Worm (Caenorhabditis elegans): ENCODE measurements around the gene fbxb-44.
A peak's percentile ranks its signal among the peaks of the same experiment; 100 is the strongest.

fbxb-44 gene

ce11 chrII:1538589-1538988, at the start of gene fbxb-44:
fbxb-44 (plus strand) TSS chrII:1538889.
- no peak for TF ChIP-seq madf-6 (GFP tag; IDR thresholded peaks at IDR 0.05)
- TF ChIP-seq F57A8.1 (GFP tag; optimal IDR thresholded peaks at IDR 0.05), result no peak
- TF ChIP-seq C17E4.6 (GFP tag; IDR thresholded peaks at IDR 0.05), result no peak
- TF ChIP-seq ztf-25 (GFP tag; IDR thresholded peaks at IDR 0.05), result no peak
- no peak for TF ChIP-seq attf-6 (GFP tag; IDR thresholded peaks at IDR 0.05)
- no peak for TF ChIP-seq nfya-2 (GFP tag; IDR thresholded peaks at IDR 0.05)
- no peak for TF ChIP-seq ets-4 (GFP tag; optimal IDR thresholded peaks at IDR 0.05)
- no peak for TF ChIP-seq B0019.2 (GFP tag; conservative IDR thresholded peaks at IDR 0.05)
- no peak for TF ChIP-seq pha-4 (tag; optimal IDR thresholded peaks at IDR 0.05)
- no peak for TF ChIP-seq sdz-38 (tag; optimal IDR thresholded peaks at IDR 0.05)

- TF ChIP-seq mel-28 (tag; optimal IDR thresholded peaks at IDR 0.05; ENCODE audit: borderline replicate concordance) (no peak), nhr-179 (tag; optimal IDR thresholded peaks at IDR 0.05) (no peak), sdz-38 (tag; optimal IDR thresholded peaks at IDR 0.05) (no peak), efl-1 (GFP tag; optimal IDR thresholded peaks at IDR 0.05) (no peak), repo-1 (tag; optimal IDR thresholded peaks at IDR 0.05) (no peak), lir-1 (GFP tag; conservative IDR thresholded peaks at IDR 0.05) (no peak), hmg-20 (GFP tag; IDR thresholded peaks at IDR 0.05) (no peak), madf-8 (GFP tag; conservative IDR thresholded peaks at IDR 0.05) (no peak), cebp-2 (GFP tag; IDR thresholded peaks at IDR 0.05) (no peak), F23B12.7 (tag; optimal IDR thresholded peaks at IDR 0.05; ENCODE audit: insufficient read depth) (no peak), unc-130 (GFP tag; optimal IDR thresholded peaks at IDR 0.05) (no peak), die-1 (tag; optimal IDR thresholded peaks at IDR 0.05) (no peak), atf-7 (tag; optimal IDR thresholded peaks at IDR 0.05) (no peak)
Measured at ce11 chrII:1490813-1491212, 47.9 kb upstream of the fbxb-44 start.

- TF ChIP-seq lag-1 (GFP tag; IDR thresholded peaks at IDR 0.05) (no peak), lin-54 (GFP tag; optimal IDR thresholded peaks at IDR 0.05) (no peak), hsf-1 (GFP tag; IDR thresholded peaks at IDR 0.05) (no peak), die-1 (tag; optimal IDR thresholded peaks at IDR 0.05) (no peak), gei-17 (GFP tag; optimal IDR thresholded peaks at IDR 0.05) (no peak), lsy-27 (tag; optimal IDR thresholded peaks at IDR 0.05; ENCODE audit: borderline replicate concordance, insufficient read depth) (no peak), dpl-1 (GFP tag; optimal IDR thresholded peaks at IDR 0.05) (no peak), F37B4.10 (GFP tag; IDR thresholded peaks at IDR 0.05) (no peak), lir-1 (GFP tag; conservative IDR thresholded peaks at IDR 0.05) (no peak), ztf-25 (GFP tag; IDR thresholded peaks at IDR 0.05) (no peak), unc-130 (GFP tag; optimal IDR thresholded peaks at IDR 0.05) (no peak), sdz-38 (tag; optimal IDR thresholded peaks at IDR 0.05) (no peak), tbx-9 (tag; optimal IDR thresholded peaks at IDR 0.05; ENCODE audit: borderline replicate concordance) (no peak), nhr-120 (GFP tag; IDR thresholded peaks at IDR 0.05) (no peak), Y53F4B.3 (GFP tag; IDR thresholded peaks at IDR 0.05) (no peak), ceh-100 (GFP tag; IDR thresholded peaks at IDR 0.05) (no peak), zfh-2 (GFP tag; conservative IDR thresholded peaks at IDR 0.05) (no peak), B0261.1 (tag; optimal IDR thresholded peaks at IDR 0.05) (no peak), efl-1 (GFP tag; optimal IDR thresholded peaks at IDR 0.05) (no peak)
Measured at ce11 chrII:1500286-1500840, 38.3 kb upstream of the fbxb-44 start, which contains the start of gene emc-1. emc-1 (minus strand) TSS chrII:1500330.

ce11 chrII:1500959-1501358, 37.7 kb upstream of the fbxb-44 start:
- no peak for TF ChIP-seq hlh-26 (GFP tag; conservative IDR thresholded peaks at IDR 0.05)
- TF ChIP-seq lsl-1 (GFP tag; optimal IDR thresholded peaks at IDR 0.05), result peak; percentile 85
- no peak for TF ChIP-seq K12H6.12 (tag; optimal IDR thresholded peaks at IDR 0.05)
- TF ChIP-seq ztf-6 (GFP tag; IDR thresholded peaks at IDR 0.05), result no peak
- no peak for TF ChIP-seq egl-18 (GFP tag; IDR thresholded peaks at IDR 0.05)
- TF ChIP-seq him-1 (tag; optimal IDR thresholded peaks at IDR 0.05), result no peak
- TF ChIP-seq F52B5.7 (tag; optimal IDR thresholded peaks at IDR 0.05), result no peak
- TF ChIP-seq xnd-1 (tag; optimal IDR thresholded peaks at IDR 0.05), result peak; percentile 87
- peak; percentile 81 for TF ChIP-seq madf-6 (GFP tag; IDR thresholded peaks at IDR 0.05)
- peak; percentile 4 for TF ChIP-seq efl-1 (GFP tag; optimal IDR thresholded peaks at IDR 0.05)
- no peak for TF ChIP-seq Y67H2A.10 (GFP tag; conservative IDR thresholded peaks at IDR 0.05)
- peak; percentile 60 for TF ChIP-seq D2030.7 (GFP tag; IDR thresholded peaks at IDR 0.05)
- no peak for TF ChIP-seq gei-17 (GFP tag; optimal IDR thresholded peaks at IDR 0.05)

Measured in whole organism, young adult.